Fruit fly (Drosophila melanogaster) whole organism, embryonic: ENCODE results near the gene GC2.
A peak's percentile ranks its signal among the peaks of the same experiment; 100 is the strongest.

ENCODE experiments used
- Bgb ChIP-seq: fragments of 200-800 bp; sonication (Bioruptor generic); IDR thresholded peaks from 2 replicates; pipeline ENCODE4 v1.3.6; 2022; ENCODE audit warnings: missing biosample characterization, missing genetic modification characterization; ENCODE audit not compliant: partially characterized antibody
- CG12104 ChIP-seq: fragments of 200-800 bp; sonication (Bioruptor generic); optimal IDR thresholded peaks from 3 replicates; lab custom pipeline; 2016; ENCODE audit warnings: missing biosample characterization, missing genetic modification characterization
- CG12942 ChIP-seq: fragments of 200-800 bp; sonication (Bioruptor generic); optimal IDR thresholded peaks from 3 replicates; lab custom pipeline; 2016; ENCODE audit warnings: missing biosample characterization, missing genetic modification characterization
- CG13287 ChIP-seq: fragments of 200-800 bp; sonication (Bioruptor generic); IDR thresholded peaks from 2 replicates; pipeline ENCODE4 v1.3.6; 2022; ENCODE audit warnings: missing biosample characterization, missing genetic modification characterization; ENCODE audit not compliant: partially characterized antibody
- CG13424 ChIP-seq: fragments of 200-800 bp; sonication (Bioruptor generic); optimal IDR thresholded peaks from 2 replicates; lab custom pipeline; 2019; ENCODE audit warnings: missing biosample characterization, mild to moderate bottlenecking, missing genetic modification characterization, moderate library complexity
- CG1529 ChIP-seq: fragments of 200-800 bp; sonication (Bioruptor generic); optimal IDR thresholded peaks from 3 replicates; lab custom pipeline; 2018; ENCODE audit warnings: missing biosample characterization, missing genetic modification characterization
- CG15514 ChIP-seq: fragments of 200-800 bp; sonication (Bioruptor generic); optimal IDR thresholded peaks from 3 replicates; lab custom pipeline; 2017; ENCODE audit warnings: missing biosample characterization, missing genetic modification characterization, mild to moderate bottlenecking, moderate library complexity, missing genetic modification reagents
- CG15601 ChIP-seq: fragments of 200-800 bp; sonication (Bioruptor generic); optimal IDR thresholded peaks from 3 replicates; lab custom pipeline; 2019; ENCODE audit warnings: missing biosample characterization, mild to moderate bottlenecking, missing genetic modification characterization, moderate library complexity
- CG1603 ChIP-seq: fragments of 200-800 bp; sonication (Bioruptor generic); optimal IDR thresholded peaks from 2 replicates; lab custom pipeline; 2019; ENCODE audit warnings: missing biosample characterization, mild to moderate bottlenecking, missing genetic modification characterization, moderate library complexity
- CG17912 ChIP-seq: fragments of 200-800 bp; sonication (Bioruptor generic); optimal IDR thresholded peaks from 2 replicates; lab custom pipeline; 2018; ENCODE audit warnings: missing biosample characterization, mild to moderate bottlenecking, missing genetic modification characterization
- CG18011 ChIP-seq: fragments of 200-800 bp; sonication (Bioruptor generic); optimal IDR thresholded peaks from 2 replicates; lab custom pipeline; 2017; ENCODE audit warnings: missing biosample characterization, missing genetic modification characterization, mild to moderate bottlenecking, moderate library complexity, missing genotype
- CG2120 ChIP-seq: fragments of 200-800 bp; sonication (Bioruptor generic); optimal IDR thresholded peaks from 3 replicates; lab custom pipeline; 2016; ENCODE audit warnings: missing biosample characterization, missing genetic modification characterization
- CG2678 ChIP-seq: fragments of 200-800 bp; sonication (Bioruptor generic); optimal IDR thresholded peaks from 3 replicates; lab custom pipeline; 2019; ENCODE audit warnings: missing biosample characterization, mild to moderate bottlenecking, missing genetic modification characterization, moderate library complexity
- CG32772 ChIP-seq: fragments of 200-800 bp; sonication (Bioruptor generic); IDR thresholded peaks from 2 replicates; pipeline ENCODE4 v1.3.6; 2022; ENCODE audit warnings: missing biosample characterization, missing genetic modification characterization
- CG34422 ChIP-seq: fragments of 200-800 bp; sonication (Bioruptor generic); IDR thresholded peaks from 3 replicates; pipeline ENCODE4 v1.3.6; 2022; ENCODE audit warnings: missing biosample characterization, missing genetic modification characterization
- CG4404 ChIP-seq: fragments of 200-800 bp; sonication (Bioruptor generic); IDR thresholded peaks from 2 replicates; pipeline ENCODE4 v1.3.6; 2022; ENCODE audit warnings: missing biosample characterization, missing genetic modification characterization
- CG4617 ChIP-seq: fragments of 200-800 bp; sonication (Bioruptor generic); optimal IDR thresholded peaks from 3 replicates; lab custom pipeline; 2016; ENCODE audit warnings: missing biosample characterization, missing genetic modification characterization, borderline replicate concordance
- CG7357 ChIP-seq: fragments of 200-800 bp; sonication (Bioruptor generic); IDR thresholded peaks from 3 replicates; pipeline ENCODE4 v1.3.6; 2022; ENCODE audit warnings: missing biosample characterization, missing genetic modification characterization
- CG8290 ChIP-seq, 3 experiments: fragments of 200-800 bp; sonication (Bioruptor generic); optimal IDR thresholded peaks; 2 replicates each; lab custom pipeline; 2016 to 2019; ENCODE audit warnings: missing biosample characterization in 3 of 3, missing genetic modification characterization in 3 of 3, mild to moderate bottlenecking in 2 of 3, moderate library complexity in 1 of 3
- CG8765 ChIP-seq: fragments of 200-800 bp; sonication (Bioruptor generic); IDR thresholded peaks from 2 replicates; pipeline ENCODE4 v1.3.6; 2022; ENCODE audit warnings: missing biosample characterization, missing genetic modification characterization
- CG9932 ChIP-seq: fragments of 200-800 bp; sonication (Bioruptor generic); IDR thresholded peaks from 2 replicates; pipeline ENCODE4 v1.3.6; 2022; ENCODE audit warnings: missing biosample characterization, missing genetic modification characterization
- CHES-1-like ChIP-seq: fragments of 200-800 bp; sonication (Bioruptor generic); optimal IDR thresholded peaks from 2 replicates; lab custom pipeline; 2016; ENCODE audit warnings: missing biosample characterization, missing genetic modification characterization
- Camta ChIP-seq: fragments of 200-800 bp; sonication (Bioruptor generic); optimal IDR thresholded peaks from 2 replicates; lab custom pipeline; 2016; ENCODE audit warnings: missing biosample characterization, missing genetic modification characterization
- Dad ChIP-seq: fragments of 200-800 bp; sonication (Bioruptor generic); optimal IDR thresholded peaks from 3 replicates; lab custom pipeline; 2016; ENCODE audit warnings: missing biosample characterization, missing genetic modification characterization
- HLH54F ChIP-seq: fragments of 200-800 bp; sonication (Bioruptor generic); optimal IDR thresholded peaks from 3 replicates; lab custom pipeline; 2016; ENCODE audit warnings: missing biosample characterization, missing genetic modification characterization
- HmgZ ChIP-seq: fragments of 200-800 bp; sonication (Bioruptor generic); optimal IDR thresholded peaks from 2 replicates; lab custom pipeline; 2018; ENCODE audit warnings: missing biosample characterization, mild to moderate bottlenecking, missing genetic modification characterization
- Hr78 ChIP-seq, 2 experiments: fragments of 200-800 bp in 1 of 2; fragments of >200 bp in 1 of 2; sonication (Bioruptor generic) in 1 of 2; optimal IDR thresholded peaks; 2 replicates each; lab custom pipeline; 2017 to 2019; ENCODE audit warnings: missing biosample characterization in 2 of 2, missing genetic modification characterization in 2 of 2, mild to moderate bottlenecking in 1 of 2, moderate library complexity in 1 of 2
- NFAT ChIP-seq: fragments of 200-800 bp; sonication (Bioruptor generic); IDR thresholded peaks from 2 replicates; pipeline ENCODE4 v1.3.6; 2022; ENCODE audit warnings: missing biosample characterization, missing genetic modification characterization
- Pdp1 ChIP-seq, 2 experiments: fragments of 200-800 bp; sonication (Bioruptor generic); optimal IDR thresholded peaks; 3 replicates each; lab custom pipeline; 2016; ENCODE audit warnings: missing biosample characterization in 2 of 2, missing genetic modification characterization in 2 of 2, mild to moderate bottlenecking in 1 of 2, moderate library complexity in 1 of 2
- Sry-δ ChIP-seq: fragments of 200-800 bp; sonication (Bioruptor generic); optimal IDR thresholded peaks from 2 replicates; lab custom pipeline; 2016; ENCODE audit warnings: missing biosample characterization, missing genetic modification characterization
- YL-1 ChIP-seq: fragments of 200-800 bp; sonication (Bioruptor generic); optimal IDR thresholded peaks from 3 replicates; lab custom pipeline; 2017; ENCODE audit warnings: missing biosample characterization, mild to moderate bottlenecking, missing genetic modification characterization
- bab2 ChIP-seq: fragments of 200-800 bp; sonication (Bioruptor generic); optimal IDR thresholded peaks from 2 replicates; lab custom pipeline; 2016; ENCODE audit warnings: missing biosample characterization, missing genetic modification characterization
- br ChIP-seq: fragments of >200 bp; optimal IDR thresholded peaks from 2 replicates; lab custom pipeline; 2017
- crp ChIP-seq, 2 experiments: fragments of 200-800 bp; sonication (Bioruptor generic); optimal IDR thresholded peaks; 2 replicates in 1 of 2; 3 replicates in 1 of 2; lab custom pipeline; 2017; ENCODE audit warnings: missing biosample characterization in 2 of 2, missing genetic modification characterization in 2 of 2, mild to moderate bottlenecking in 1 of 2, moderate library complexity in 1 of 2
- dimm ChIP-seq: fragments of 200-800 bp; sonication (Bioruptor generic); IDR thresholded peaks from 2 replicates; pipeline ENCODE4 v1.3.6; 2022; ENCODE audit warnings: missing biosample characterization, missing genetic modification characterization
- dmrt99B ChIP-seq: fragments of 200-800 bp; sonication (Bioruptor generic); optimal IDR thresholded peaks from 2 replicates; lab custom pipeline; 2018; ENCODE audit warnings: missing biosample characterization, mild to moderate bottlenecking, missing genetic modification characterization, moderate library complexity
- en ChIP-seq: fragments of 200-800 bp; sonication (Bioruptor generic); optimal IDR thresholded peaks from 2 replicates; lab custom pipeline; 2016; ENCODE audit warnings: missing biosample characterization, missing genetic modification characterization
- gsb ChIP-seq: fragments of 200-800 bp; sonication (Bioruptor generic); IDR thresholded peaks from 2 replicates; pipeline ENCODE4 v1.3.6; 2022; ENCODE audit warnings: missing biosample characterization, missing genetic modification characterization
- hb ChIP-seq: fragments of 200-800 bp; sonication (Bioruptor generic); IDR thresholded peaks from 3 replicates; pipeline ENCODE4 v1.3.6; 2022; ENCODE audit warnings: missing biosample characterization, missing genetic modification characterization; ENCODE audit not compliant: partially characterized antibody
- kni ChIP-seq: fragments of 200-800 bp; sonication (Bioruptor generic); optimal IDR thresholded peaks from 3 replicates; lab custom pipeline; 2017; ENCODE audit warnings: mild to moderate bottlenecking, missing biosample characterization, missing genetic modification reagents, missing genetic modification characterization
- luna ChIP-seq: fragments of 200-800 bp; sonication (Bioruptor generic); optimal IDR thresholded peaks from 2 replicates; lab custom pipeline; 2016; ENCODE audit warnings: missing biosample characterization, missing genetic modification characterization
- pb ChIP-seq: fragments of 200-800 bp; sonication (Bioruptor generic); optimal IDR thresholded peaks from 3 replicates; lab custom pipeline; 2016; ENCODE audit warnings: missing biosample characterization, missing genetic modification characterization
- sd ChIP-seq: fragments of 200-800 bp; sonication (Bioruptor generic); optimal IDR thresholded peaks from 3 replicates; lab custom pipeline; 2018; ENCODE audit warnings: missing biosample characterization, mild to moderate bottlenecking, missing genetic modification characterization, moderate library complexity
- sqz ChIP-seq: fragments of 200-800 bp; sonication (Bioruptor generic); optimal IDR thresholded peaks from 3 replicates; lab custom pipeline; 2018; ENCODE audit warnings: missing biosample characterization, mild to moderate bottlenecking, missing genetic modification characterization
- tin ChIP-seq: fragments of 200-800 bp; sonication (Bioruptor generic); optimal IDR thresholded peaks from 3 replicates; lab custom pipeline; 2016; ENCODE audit warnings: missing biosample characterization, missing genetic modification characterization
- tio ChIP-seq: fragments of 200-800 bp; sonication (Bioruptor generic); optimal IDR thresholded peaks from 2 replicates; lab custom pipeline; 2017; ENCODE audit warnings: missing biosample characterization, missing genetic modification characterization, inconsistent platforms
- trem ChIP-seq: fragments of 200-800 bp; optimal IDR thresholded peaks from 3 replicates; lab custom pipeline; 2019; ENCODE audit warnings: missing biosample characterization, mild to moderate bottlenecking, missing genetic modification characterization, moderate library complexity
- usp ChIP-seq: fragments of >200 bp; optimal IDR thresholded peaks from 2 replicates; lab custom pipeline; 2017; ENCODE audit warnings: missing biosample characterization, missing genetic modification characterization
- zfh1 ChIP-seq: fragments of 200-800 bp; sonication (Bioruptor generic); IDR thresholded peaks from 3 replicates; pipeline ENCODE4 v1.3.6; 2022; ENCODE audit warnings: missing biosample characterization, missing genetic modification characterization

Gene GC2

DNA sequence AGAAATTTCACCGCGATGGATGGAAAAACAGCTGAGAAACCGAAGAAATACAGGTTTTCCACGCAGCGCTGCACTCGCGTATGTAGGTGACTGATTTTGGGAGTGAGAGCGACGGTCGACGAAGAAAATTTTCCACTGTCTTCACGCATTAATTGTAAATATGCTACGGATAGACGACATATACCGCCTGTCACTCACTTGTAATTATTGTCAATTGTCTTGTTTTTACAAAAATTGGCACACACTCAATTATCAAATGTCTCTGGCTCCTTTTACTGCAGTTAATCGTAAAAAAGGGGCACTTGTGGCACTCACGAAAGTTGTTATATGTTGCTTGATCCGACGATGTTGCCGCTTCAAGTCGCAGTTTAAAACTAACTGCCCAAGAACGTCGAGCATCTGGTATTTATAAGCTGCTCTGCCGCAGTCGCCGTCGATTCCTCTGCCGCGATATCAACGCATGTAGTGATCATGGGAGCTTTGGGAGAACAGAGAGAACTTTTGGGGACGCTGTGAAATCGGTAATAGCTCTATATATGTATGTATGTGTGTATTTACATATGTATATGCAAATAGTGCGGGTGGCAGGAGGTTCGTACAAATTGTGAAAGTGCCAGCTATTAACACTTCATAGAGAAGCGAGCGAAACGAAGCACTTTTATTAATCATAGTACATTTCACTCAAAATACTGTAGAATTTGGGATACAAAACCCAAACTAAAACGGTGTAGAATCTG is 21.6 kb downstream of the GC2 start, which contains the start of gene mfas:
Gene mfas, minus strand, starts transcription at position 382 of the 737 bp plus-strand sequence.
- TF ChIP-seq luna (GFP tag; lab: Kevin White, UChicago) (no peak), YL-1 (GFP tag; lab: Kevin White, UChicago) (no peak), Dad (no peak), kni (peak; percentile 39), CG32772 (GFP tag; lab: Robert Waterston, UW) (no peak), CG13424 (tag; lab: Kevin White, UChicago) (no peak), CG8765 (no peak), CHES-1-like (GFP tag; lab: Kevin White, UChicago) (peak; percentile 6), CG8290 (GFP tag; optimal IDR thresholded peaks at IDR 0.05; lab: Kevin White, UChicago) (no peak), CG8290 (tag; optimal IDR thresholded peaks at IDR 0.05; lab: Kevin White, UChicago) (peak in 1 of 2 experiments; percentile 42), sqz (GFP tag; lab: Kevin White, UChicago) (peak; percentile 35), tin (GFP tag; lab: Kevin White, UChicago) (no peak), CG12104 (no peak), sd (tag; lab: Kevin White, UChicago) (no peak), CG1603 (tag; lab: Kevin White, UChicago) (peak; percentile 35), dmrt99B (peak; percentile 20), Pdp1 (GFP tag; optimal IDR thresholded peaks at IDR 0.05; lab: Kevin White, UChicago) (peak in 1 of 2 experiments; percentile 10), trem (no peak), CG12942 (no peak), usp (GFP tag; lab: Kevin White, UChicago) (no peak), Hr78 (GFP tag; optimal IDR thresholded peaks at IDR 0.05; lab: Kevin White, UChicago) (no peak), NFAT (GFP tag; lab: Robert Waterston, UW) (no peak), dimm (no peak), CG4617 (no peak), CG4404 (GFP tag; lab: Robert Waterston, UW) (no peak), CG17912 (GFP tag; lab: Kevin White, UChicago) (peak; percentile 70), crp (GFP tag; optimal IDR thresholded peaks at IDR 0.05; lab: Kevin White, UChicago) (peak in 1 of 2 experiments; percentile 18), Camta (no peak), bab2 (GFP tag; lab: Kevin White, UChicago) (no peak), pb (GFP tag; lab: Kevin White, UChicago) (peak; percentile 5), en (GFP tag; lab: Kevin White, UChicago) (no peak), Bgb (peak; percentile 7; the same call in 1 of the 2 replicates), CG2678 (tag; lab: Kevin White, UChicago) (no peak), CG9932 (GFP tag; lab: Robert Waterston, UW) (no peak), Sry-δ (GFP tag; lab: Kevin White, UChicago) (no peak), gsb (GFP tag; lab: Robert Waterston, UW) (no peak), CG7357 (GFP tag; lab: Robert Waterston, UW) (no peak), hb (GFP tag; lab: Robert Waterston, UW) (no peak), CG13287 (GFP tag; lab: Robert Waterston, UW) (peak; percentile 25; the same call in 1 of the 2 replicates), CG15514 (GFP tag; lab: Kevin White, UChicago) (no peak), CG1529 (no peak), CG2120 (GFP tag; lab: Kevin White, UChicago) (no peak), HLH54F (no peak), CG34422 (GFP tag; lab: Robert Waterston, UW) (no peak; the same call in 2 of the 3 replicates), CG18011 (GFP tag; lab: Kevin White, UChicago) (no peak), CG15601 (tag; lab: Kevin White, UChicago) (peak; percentile 43), tio (no peak), HmgZ (peak; percentile 5), br (lab: Kevin White, UChicago) (no peak), zfh1 (GFP tag; lab: Robert Waterston, UW) (no peak)
